Fruit fly (Drosophila melanogaster) whole organism, pupa: ENCODE measurements around the gene lawc.

Experiments
- CG10348 ChIP-seq: fragments of 200-800 bp; sonication (Bioruptor generic); IDR thresholded peaks from 2 replicates; pipeline ENCODE4 v1.3.6; 2022; ENCODE audit warnings: missing biosample characterization, missing genetic modification characterization
- CG12605 ChIP-seq: fragments of 200-800 bp; sonication (Bioruptor generic); IDR thresholded peaks from 2 replicates; pipeline ENCODE4 v1.3.6; 2022; ENCODE audit warnings: missing biosample characterization, missing genetic modification characterization
- CG13204 ChIP-seq: fragments of 200-800 bp; sonication (Bioruptor generic); optimal IDR thresholded peaks from 2 replicates; lab custom pipeline; 2018; ENCODE audit warnings: missing biosample characterization, mild to moderate bottlenecking, missing genetic modification characterization, moderate library complexity
- CG14655 ChIP-seq: fragments of 200-800 bp; sonication (Bioruptor generic); optimal IDR thresholded peaks from 3 replicates; lab custom pipeline; 2017; ENCODE audit warnings: mild to moderate bottlenecking, missing biosample characterization, missing genetic modification reagents, missing genetic modification characterization
- CG15710 ChIP-seq: fragments of 200-800 bp; sonication (Bioruptor generic); optimal IDR thresholded peaks from 2 replicates; lab custom pipeline; 2018; ENCODE audit warnings: missing biosample characterization, mild to moderate bottlenecking, missing genetic modification characterization, moderate library complexity
- CG17806 ChIP-seq: fragments of 200-800 bp; sonication (Bioruptor generic); optimal IDR thresholded peaks from 2 replicates; lab custom pipeline; 2018; ENCODE audit warnings: missing biosample characterization, mild to moderate bottlenecking, missing genetic modification characterization, moderate library complexity
- CG32121 ChIP-seq: fragments of 200-800 bp; sonication (Bioruptor generic); IDR thresholded peaks from 2 replicates; pipeline ENCODE4 v1.3.6; 2022; ENCODE audit warnings: missing biosample characterization, missing genetic modification characterization
- CG34367 ChIP-seq: fragments of 200-800 bp; sonication (Bioruptor generic); optimal IDR thresholded peaks from 2 replicates; lab custom pipeline; 2018; ENCODE audit warnings: missing biosample characterization, mild to moderate bottlenecking, missing genetic modification characterization
- CG4496 ChIP-seq: fragments of 200-800 bp; sonication (Bioruptor generic); IDR thresholded peaks from 3 replicates; pipeline ENCODE4 v1.3.6; 2022; ENCODE audit warnings: missing biosample characterization, missing genetic modification characterization
- CG8159 ChIP-seq: fragments of 200-800 bp; sonication (Bioruptor generic); optimal IDR thresholded peaks from 3 replicates; lab custom pipeline; 2018; ENCODE audit warnings: missing biosample characterization, mild to moderate bottlenecking, missing genetic modification characterization, moderate library complexity
- CG8301 ChIP-seq: fragments of 200-800 bp; sonication (Bioruptor generic); optimal IDR thresholded peaks from 2 replicates; lab custom pipeline; 2018; ENCODE audit warnings: missing biosample characterization, mild to moderate bottlenecking, missing genetic modification characterization
- CG9948 ChIP-seq: fragments of 200-800 bp; sonication (Bioruptor generic); optimal IDR thresholded peaks from 2 replicates; lab custom pipeline; 2018; ENCODE audit warnings: missing biosample characterization, mild to moderate bottlenecking, missing genetic modification characterization, moderate library complexity
- D1 ChIP-seq: fragments of 200-800 bp; sonication (Bioruptor generic); optimal IDR thresholded peaks from 2 replicates; lab custom pipeline; 2018; ENCODE audit warnings: missing biosample characterization, mild to moderate bottlenecking, missing genetic modification characterization, moderate library complexity
- EcR ChIP-seq: fragments of 200-800 bp; sonication (Bioruptor generic); optimal IDR thresholded peaks from 3 replicates; lab custom pipeline; 2019; ENCODE audit warnings: missing biosample characterization, missing genetic modification characterization, mild to moderate bottlenecking, moderate library complexity, missing genetic modification reagents
- Ets98B ChIP-seq: fragments of 200-800 bp; sonication (Bioruptor generic); IDR thresholded peaks from 2 replicates; pipeline ENCODE4 v1.3.6; 2022; ENCODE audit warnings: missing biosample characterization, missing genetic modification characterization
- Pif1A ChIP-seq: fragments of 200-800 bp; sonication (Bioruptor generic); optimal IDR thresholded peaks from 3 replicates; lab custom pipeline; 2016; ENCODE audit warnings: missing biosample characterization, missing genetic modification characterization
- Pif1B ChIP-seq: fragments of 200-800 bp; sonication (Bioruptor generic); optimal IDR thresholded peaks from 3 replicates; lab custom pipeline; 2016; ENCODE audit warnings: missing biosample characterization, missing genetic modification characterization
- Snoo ChIP-seq: fragments of 200-800 bp; sonication (Bioruptor generic); optimal IDR thresholded peaks from 3 replicates; lab custom pipeline; 2017; ENCODE audit warnings: missing biosample characterization, mild to moderate bottlenecking, missing genetic modification characterization, inconsistent platforms
- fd96Ca ChIP-seq: fragments of 200-800 bp; sonication (Bioruptor generic); IDR thresholded peaks from 3 replicates; pipeline ENCODE4 v1.3.6; 2022; ENCODE audit warnings: missing biosample characterization, missing genetic modification characterization
- gl ChIP-seq: fragments of 200-800 bp; sonication (Bioruptor generic); optimal IDR thresholded peaks from 2 replicates; lab custom pipeline; 2018; ENCODE audit warnings: missing biosample characterization, mild to moderate bottlenecking, missing genetic modification characterization
- rn ChIP-seq: fragments of 200-800 bp; sonication (Bioruptor generic); IDR thresholded peaks from 2 replicates; pipeline ENCODE4 v1.3.6; 2022; ENCODE audit warnings: missing biosample characterization, missing genetic modification characterization

Gene lawc

dm6 chrX:8407124-8407775 lies 4.2 kb downstream of the lawc start, which contains the start of gene PIG-T:
TSS of gene PIG-T (minus strand) at chrX:8407263.
- no peak for TF ChIP-seq CG4496 (GFP tag; lab: Robert Waterston, UW)
- TF ChIP-seq CG8159 (tag; lab: Kevin White, UChicago): no peak
- TF ChIP-seq CG34367: no peak
- TF ChIP-seq Snoo (tag; lab: Kevin White, UChicago): no peak
- no peak for TF ChIP-seq CG13204 (GFP tag; lab: Kevin White, UChicago)
- no peak for TF ChIP-seq CG14655
- TF ChIP-seq rn: no peak
- no peak for TF ChIP-seq CG10348
- TF ChIP-seq Ets98B (GFP tag; lab: Robert Waterston, UW): no peak
- TF ChIP-seq Pif1A: no peak
- TF ChIP-seq CG8301 (tag; lab: Kevin White, UChicago): no peak

- TF ChIP-seq CG17806 (tag; lab: Kevin White, UChicago): no peak
- TF ChIP-seq Ets98B (GFP tag; lab: Robert Waterston, UW): 0 out of 2 replicates have a peak, but pooled peaks have one; percentile 6
These were observed 12.3 kb downstream of the lawc start for dm6 chrX:8399019-8399623.

- TF ChIP-seq Ets98B (GFP tag; lab: Robert Waterston, UW) (peak; percentile 72), CG12605 (no peak), Snoo (tag; lab: Kevin White, UChicago) (peak; percentile 34), CG14655 (peak; percentile 69), CG9948 (tag; lab: Kevin White, UChicago) (peak; percentile 45), CG34367 (peak; percentile 63), CG8159 (tag; lab: Kevin White, UChicago) (peak; percentile 69), CG13204 (GFP tag; lab: Kevin White, UChicago) (no peak), CG32121 (GFP tag; lab: Robert Waterston, UW) (peak; percentile 79), CG15710 (tag; lab: Kevin White, UChicago) (peak; percentile 78), D1 (tag; lab: Kevin White, UChicago) (no peak), CG8301 (tag; lab: Kevin White, UChicago) (peak; percentile 62), CG10348 (0 out of 2 replicates have a peak, but pooled peaks have one; percentile 42), Pif1A (peak; percentile 50), CG4496 (GFP tag; lab: Robert Waterston, UW) (peak; percentile 85), rn (peak; percentile 37; the same call in 1 of the 2 replicates), gl (no peak), fd96Ca (GFP tag; lab: Robert Waterston, UW) (peak; percentile 96), Pif1B (GFP tag; lab: Kevin White, UChicago) (peak; percentile 14), CG17806 (tag; lab: Kevin White, UChicago) (peak; percentile 53)
These were observed 13.1 kb downstream of the lawc start, which contains the start of gene CG10555 for dm6 chrX:8398177-8399018. TSS of gene CG10555 (plus strand) at chrX:8398940.

dm6 chrX:8396611-8397010 lies 14.8 kb downstream of the lawc start:
- TF ChIP-seq CG15710 (tag; lab: Kevin White, UChicago) (no peak), rn (0 out of 2 replicates have a peak, but pooled peaks have one; percentile 40), CG8159 (tag; lab: Kevin White, UChicago) (peak; percentile 2), CG4496 (GFP tag; lab: Robert Waterston, UW) (peak; percentile 76; the same call in 2 of the 3 replicates), Snoo (tag; lab: Kevin White, UChicago) (no peak), Pif1B (GFP tag; lab: Kevin White, UChicago) (peak; percentile 8), CG10348 (peak; percentile 16; the same call in 1 of the 2 replicates), Pif1A (peak; percentile 23), CG12605 (no peak), CG13204 (GFP tag; lab: Kevin White, UChicago) (no peak), EcR (no peak), gl (no peak), CG34367 (no peak), CG32121 (GFP tag; lab: Robert Waterston, UW) (peak; percentile 69), CG8301 (tag; lab: Kevin White, UChicago) (peak; percentile 24), CG17806 (tag; lab: Kevin White, UChicago) (peak; percentile 0), Ets98B (GFP tag; lab: Robert Waterston, UW) (peak; percentile 75), fd96Ca (GFP tag; lab: Robert Waterston, UW) (peak; percentile 83), CG14655 (peak; percentile 33)

- TF ChIP-seq CG10348 (no peak), EcR (no peak), gl (no peak), CG14655 (no peak), Snoo (tag; lab: Kevin White, UChicago) (no peak), CG17806 (tag; lab: Kevin White, UChicago) (no peak), CG12605 (no peak)
These were observed 26.0 kb downstream of the lawc start, which contains the start of gene CG1387 for dm6 chrX:8385481-8385880. TSS of gene CG1387 (plus strand) at chrX:8385781.
